Fruit fly (Drosophila melanogaster): Measurements from ENCODE around the gene noc.

noc gene

dm6 chr2L:14444834-14445233 lies 45.8 kb upstream of the noc start:
- no peak for TF ChIP-seq Pif1A (GFP tag; optimal IDR thresholded peaks at IDR 0.05)
- no peak for TF ChIP-seq Snoo (tag; optimal IDR thresholded peaks at IDR 0.05)
- TF ChIP-seq CG15710 (tag; optimal IDR thresholded peaks at IDR 0.05) = no peak
- TF ChIP-seq EcR (GFP tag; optimal IDR thresholded peaks at IDR 0.05) = no peak

- TF ChIP-seq rn (GFP tag; IDR thresholded peaks at IDR 0.05) (no peak), Ets98B (GFP tag; IDR thresholded peaks at IDR 0.05) (no peak), gl (tag; optimal IDR thresholded peaks at IDR 0.05) (no peak), CG14655 (GFP tag; optimal IDR thresholded peaks at IDR 0.05) (no peak), fd96Ca (GFP tag; IDR thresholded peaks at IDR 0.05) (no peak), CG17806 (tag; optimal IDR thresholded peaks at IDR 0.05) (no peak), CG9948 (tag; optimal IDR thresholded peaks at IDR 0.05) (no peak), CG12605 (GFP tag; IDR thresholded peaks at IDR 0.05) (no peak), CG4496 (GFP tag; IDR thresholded peaks at IDR 0.05) (no peak), CG15710 (tag; optimal IDR thresholded peaks at IDR 0.05) (no peak), CG10348 (GFP tag; IDR thresholded peaks at IDR 0.05) (no peak), D1 (tag; optimal IDR thresholded peaks at IDR 0.05) (no peak)
Measured at dm6 chr2L:14445588-14446484, 44.8 kb upstream of the noc start.

dm6 chr2L:14447558-14447957 lies 43.1 kb upstream of the noc start:
- TF ChIP-seq CG8159 (tag; optimal IDR thresholded peaks at IDR 0.05) = no peak
- no peak for TF ChIP-seq CG32121 (GFP tag; IDR thresholded peaks at IDR 0.05)
- TF ChIP-seq Ets98B (GFP tag; IDR thresholded peaks at IDR 0.05) = no peak
- no peak for TF ChIP-seq CG14655 (GFP tag; optimal IDR thresholded peaks at IDR 0.05)
- no peak for TF ChIP-seq CG10348 (GFP tag; IDR thresholded peaks at IDR 0.05)
- TF ChIP-seq Pif1B (GFP tag; optimal IDR thresholded peaks at IDR 0.05) = no peak
- TF ChIP-seq CG15710 (tag; optimal IDR thresholded peaks at IDR 0.05) = no peak
- no peak for TF ChIP-seq D1 (tag; optimal IDR thresholded peaks at IDR 0.05)
- no peak for TF ChIP-seq CG13204 (GFP tag; optimal IDR thresholded peaks at IDR 0.05)
- no peak for TF ChIP-seq fd96Ca (GFP tag; IDR thresholded peaks at IDR 0.05)
- no peak for TF ChIP-seq rn (GFP tag; IDR thresholded peaks at IDR 0.05)
- TF ChIP-seq Pif1A (GFP tag; optimal IDR thresholded peaks at IDR 0.05) = no peak
- no peak for TF ChIP-seq Snoo (tag; optimal IDR thresholded peaks at IDR 0.05)
- TF ChIP-seq CG4496 (GFP tag; IDR thresholded peaks at IDR 0.05) = no peak
- TF ChIP-seq CG9948 (tag; optimal IDR thresholded peaks at IDR 0.05) = no peak
- TF ChIP-seq CG8301 (tag; optimal IDR thresholded peaks at IDR 0.05) = no peak
- TF ChIP-seq CG34367 (tag; optimal IDR thresholded peaks at IDR 0.05) = no peak
- TF ChIP-seq CG12605 (GFP tag; IDR thresholded peaks at IDR 0.05) = no peak
- no peak for TF ChIP-seq gl (tag; optimal IDR thresholded peaks at IDR 0.05)
- TF ChIP-seq CG17806 (tag; optimal IDR thresholded peaks at IDR 0.05) = no peak

- TF ChIP-seq CG13204 (GFP tag; optimal IDR thresholded peaks at IDR 0.05) = no peak
- TF ChIP-seq CG10348 (GFP tag; IDR thresholded peaks at IDR 0.05) = no peak
- TF ChIP-seq EcR (GFP tag; optimal IDR thresholded peaks at IDR 0.05) = no peak
- TF ChIP-seq rn (GFP tag; IDR thresholded peaks at IDR 0.05) = no peak
- no peak for TF ChIP-seq Snoo (tag; optimal IDR thresholded peaks at IDR 0.05)
- no peak for TF ChIP-seq CG34367 (tag; optimal IDR thresholded peaks at IDR 0.05)
- TF ChIP-seq D1 (tag; optimal IDR thresholded peaks at IDR 0.05) = no peak
- TF ChIP-seq CG9948 (tag; optimal IDR thresholded peaks at IDR 0.05) = no peak
- no peak for TF ChIP-seq fd96Ca (GFP tag; IDR thresholded peaks at IDR 0.05)
- TF ChIP-seq CG4496 (GFP tag; IDR thresholded peaks at IDR 0.05) = no peak
- TF ChIP-seq gl (tag; optimal IDR thresholded peaks at IDR 0.05) = no peak
- no peak for TF ChIP-seq CG8301 (tag; optimal IDR thresholded peaks at IDR 0.05)
- TF ChIP-seq CG12605 (GFP tag; IDR thresholded peaks at IDR 0.05) = no peak
- TF ChIP-seq Pif1A (GFP tag; optimal IDR thresholded peaks at IDR 0.05) = no peak
- no peak for TF ChIP-seq CG8159 (tag; optimal IDR thresholded peaks at IDR 0.05)
Measured at dm6 chr2L:14448784-14449183, 41.9 kb upstream of the noc start.

dm6 chr2L:14449886-14450548 lies 40.6 kb upstream of the noc start:
- TF ChIP-seq CG12605 (GFP tag; IDR thresholded peaks at IDR 0.05) (no peak), Pif1B (GFP tag; optimal IDR thresholded peaks at IDR 0.05) (no peak), rn (GFP tag; IDR thresholded peaks at IDR 0.05) (no peak), Pif1A (GFP tag; optimal IDR thresholded peaks at IDR 0.05) (no peak), CG15710 (tag; optimal IDR thresholded peaks at IDR 0.05) (no peak), fd96Ca (GFP tag; IDR thresholded peaks at IDR 0.05) (no peak), CG10348 (GFP tag; IDR thresholded peaks at IDR 0.05) (no peak), CG4496 (GFP tag; IDR thresholded peaks at IDR 0.05) (no peak), CG32121 (GFP tag; IDR thresholded peaks at IDR 0.05) (no peak), CG13204 (GFP tag; optimal IDR thresholded peaks at IDR 0.05) (no peak), CG8159 (tag; optimal IDR thresholded peaks at IDR 0.05) (no peak), CG8301 (tag; optimal IDR thresholded peaks at IDR 0.05) (no peak), Ets98B (GFP tag; IDR thresholded peaks at IDR 0.05) (no peak), CG9948 (tag; optimal IDR thresholded peaks at IDR 0.05) (no peak), EcR (GFP tag; optimal IDR thresholded peaks at IDR 0.05) (no peak), CG14655 (GFP tag; optimal IDR thresholded peaks at IDR 0.05) (no peak), gl (tag; optimal IDR thresholded peaks at IDR 0.05) (no peak), CG34367 (tag; optimal IDR thresholded peaks at IDR 0.05) (no peak), CG17806 (tag; optimal IDR thresholded peaks at IDR 0.05) (no peak), Snoo (tag; optimal IDR thresholded peaks at IDR 0.05) (no peak)

All from whole organism, pupa.